Worm (Caenorhabditis elegans) whole organism, early embryonic: Measurements from ENCODE around the gene trpp-3.

ENCODE experiments used
- B0310.2 ChIP-seq: sonication (generic microtip); optimal IDR thresholded peaks from 2 replicates; lab custom pipeline; 2016; ENCODE audit warnings: mild to moderate bottlenecking, missing genetic modification characterization, missing compliant biosample characterization
- F13C5.2 ChIP-seq: sonication (generic microtip); optimal IDR thresholded peaks from 2 replicates; lab custom pipeline; 2017; ENCODE audit warnings: mild to moderate bottlenecking, missing genetic modification characterization, inconsistent platforms, missing compliant biosample characterization
- aly-1 ChIP-seq: sonication (generic microtip); optimal IDR thresholded peaks from 2 replicates; lab custom pipeline; 2016; ENCODE audit warnings: missing genetic modification characterization, missing compliant biosample characterization
- ama-1 ChIP-seq: fragments of 150-350 bp; optimal IDR thresholded peaks from 2 replicates; lab custom pipeline; 2014
- ceh-13 ChIP-seq: fragments of 200-800 bp; sonication (Bioruptor generic); optimal IDR thresholded peaks from 2 replicates; lab custom pipeline; 2018; ENCODE audit warnings: mild to moderate bottlenecking, missing genetic modification characterization, missing compliant biosample characterization
- ceh-36 ChIP-seq: sonication (generic microtip); optimal IDR thresholded peaks from 2 replicates; lab custom pipeline; 2016; ENCODE audit warnings: missing genetic modification characterization, inconsistent platforms, missing compliant biosample characterization
- ets-7 ChIP-seq: sonication (generic microtip); optimal IDR thresholded peaks from 2 replicates; lab custom pipeline; 2016; ENCODE audit warnings: missing genotype, missing genetic modification characterization, missing compliant biosample characterization
- flt-1 ChIP-seq: fragments of 200-800 bp; sonication (Bioruptor generic); IDR thresholded peaks from 2 replicates; pipeline ENCODE4 v1.3.6; 2022; ENCODE audit warnings: missing genetic modification characterization, missing compliant biosample characterization
- hmg-4 ChIP-seq: fragments of 200-800 bp; sonication (Bioruptor generic); optimal IDR thresholded peaks from 2 replicates; lab custom pipeline; 2018; ENCODE audit warnings: mild to moderate bottlenecking, missing genetic modification characterization, missing compliant biosample characterization
- pes-1 ChIP-seq: fragments of 200-800 bp; sonication (Bioruptor generic); IDR thresholded peaks from 2 replicates; pipeline ENCODE4 v1.3.6; 2022; ENCODE audit warnings: missing genetic modification reagents, missing genetic modification characterization, missing compliant biosample characterization
- scrt-1 ChIP-seq: fragments of 200-800 bp; sonication (Bioruptor generic); IDR thresholded peaks from 2 replicates; pipeline ENCODE4 v1.3.6; 2022; ENCODE audit warnings: missing genetic modification characterization, missing compliant biosample characterization
- sea-1 ChIP-seq: fragments of 200-800 bp; sonication (Bioruptor generic); conservative IDR thresholded peaks from 2 replicates; pipeline ENCODE4 v1.3.6; 2022; ENCODE audit warnings: missing genetic modification characterization, missing compliant biosample characterization
- tbx-11 ChIP-seq: fragments of 200-800 bp; sonication (Bioruptor generic); IDR thresholded peaks from 2 replicates; pipeline ENCODE4 v1.3.6; 2022; ENCODE audit warnings: missing genetic modification characterization, missing compliant biosample characterization
- tbx-37 ChIP-seq: fragments of 200-800 bp; sonication (Bioruptor generic); conservative IDR thresholded peaks from 2 replicates; pipeline ENCODE4 v1.3.6; 2022; ENCODE audit warnings: missing genetic modification reagents, missing genetic modification characterization, missing compliant biosample characterization

- TF ChIP-seq tbx-37 (GFP tag; lab: Robert Waterston, UW) (no peak), ceh-13 (GFP tag; lab: Kevin White, UChicago) (no peak), ets-7 (tag; lab: Kevin White, UChicago) (no peak), sea-1 (GFP tag; lab: Robert Waterston, UW) (no peak), pes-1 (GFP tag; lab: Robert Waterston, UW) (no peak), ama-1 (lab: Kevin White, UChicago) (no peak), hmg-4 (GFP tag; lab: Kevin White, UChicago) (no peak), F13C5.2 (no peak), aly-1 (tag; lab: Kevin White, UChicago) (no peak), flt-1 (GFP tag; lab: Robert Waterston, UW) (no peak), B0310.2 (tag; lab: Kevin White, UChicago) (no peak), scrt-1 (GFP tag; lab: Robert Waterston, UW) (no peak), ceh-36 (tag; lab: Kevin White, UChicago) (no peak), tbx-11 (GFP tag; lab: Robert Waterston, UW) (no peak)
Measured at ce11 chrIII:9513006-9513405, 12.3 kb upstream of the trpp-3 start.
